Worm (Caenorhabditis elegans): Measurements from ENCODE around the gene nst-1.

nst-1 gene

ce11 chrII:8276057-8276456 is 7.0 kb downstream of the nst-1 start, which contains the start of the genes gei-14 and slc-25A32:
gei-14 (minus strand) TSS chrII:8276231.
slc-25A32 (plus strand) TSS chrII:8276298.
- no peak for TF ChIP-seq ama-1 (optimal IDR thresholded peaks at IDR 0.05)
- TF ChIP-seq B0310.2 (tag; optimal IDR thresholded peaks at IDR 0.05): no peak
- TF ChIP-seq tbx-37 (GFP tag; conservative IDR thresholded peaks at IDR 0.05): no peak
- no peak for TF ChIP-seq flt-1 (GFP tag; IDR thresholded peaks at IDR 0.05)
- no peak for TF ChIP-seq tra-4 (tag; optimal IDR thresholded peaks at IDR 0.05)
- TF ChIP-seq hnd-1 (tag; optimal IDR thresholded peaks at IDR 0.05): no peak
- no peak for TF ChIP-seq tbx-11 (GFP tag; IDR thresholded peaks at IDR 0.05)
- TF ChIP-seq F13C5.2 (tag; optimal IDR thresholded peaks at IDR 0.05): no peak
- no peak for TF ChIP-seq ceh-36 (tag; optimal IDR thresholded peaks at IDR 0.05)
- no peak for TF ChIP-seq hmg-4 (GFP tag; optimal IDR thresholded peaks at IDR 0.05)
- TF ChIP-seq sea-1 (GFP tag; conservative IDR thresholded peaks at IDR 0.05): no peak
- no peak for TF ChIP-seq hmbx-1 (tag; optimal IDR thresholded peaks at IDR 0.05)
- no peak for TF ChIP-seq aly-1 (tag; optimal IDR thresholded peaks at IDR 0.05)

- TF ChIP-seq tra-4 (tag; optimal IDR thresholded peaks at IDR 0.05) (no peak), ceh-36 (tag; optimal IDR thresholded peaks at IDR 0.05) (no peak), aly-1 (tag; optimal IDR thresholded peaks at IDR 0.05) (no peak), F13C5.2 (tag; optimal IDR thresholded peaks at IDR 0.05) (no peak), hmg-4 (GFP tag; optimal IDR thresholded peaks at IDR 0.05) (no peak), tbx-37 (GFP tag; conservative IDR thresholded peaks at IDR 0.05) (no peak), ama-1 (optimal IDR thresholded peaks at IDR 0.05) (no peak), ets-7 (tag; optimal IDR thresholded peaks at IDR 0.05) (no peak), sea-1 (GFP tag; conservative IDR thresholded peaks at IDR 0.05) (no peak), B0310.2 (tag; optimal IDR thresholded peaks at IDR 0.05) (no peak), scrt-1 (GFP tag; IDR thresholded peaks at IDR 0.05) (no peak), hnd-1 (tag; optimal IDR thresholded peaks at IDR 0.05) (no peak), pes-1 (GFP tag; IDR thresholded peaks at IDR 0.05) (no peak)
Observed at ce11 chrII:8273060-8273459, 9.9 kb downstream of the nst-1 start.

ce11 chrII:8269855-8270647 is 13.0 kb downstream of the nst-1 start, which contains the start of gene tdc-1:
tdc-1 (plus strand) TSS chrII:8270597.
- TF ChIP-seq tbx-11 (GFP tag; IDR thresholded peaks at IDR 0.05): no peak
- TF ChIP-seq hmg-4 (GFP tag; optimal IDR thresholded peaks at IDR 0.05): no peak
- TF ChIP-seq hnd-1 (tag; optimal IDR thresholded peaks at IDR 0.05): no peak
- no peak for TF ChIP-seq tbx-37 (GFP tag; conservative IDR thresholded peaks at IDR 0.05)
- no peak for TF ChIP-seq ama-1 (optimal IDR thresholded peaks at IDR 0.05)
- no peak for TF ChIP-seq flt-1 (GFP tag; IDR thresholded peaks at IDR 0.05)

- TF ChIP-seq ceh-36 (tag; optimal IDR thresholded peaks at IDR 0.05): no peak
- no peak for TF ChIP-seq hmg-4 (GFP tag; optimal IDR thresholded peaks at IDR 0.05)
- TF ChIP-seq tbx-11 (GFP tag; IDR thresholded peaks at IDR 0.05): no peak
- no peak for TF ChIP-seq ets-7 (tag; optimal IDR thresholded peaks at IDR 0.05)
- no peak for TF ChIP-seq hnd-1 (tag; optimal IDR thresholded peaks at IDR 0.05)
- TF ChIP-seq flt-1 (GFP tag; IDR thresholded peaks at IDR 0.05): no peak
- TF ChIP-seq F13C5.2 (tag; optimal IDR thresholded peaks at IDR 0.05): no peak
- TF ChIP-seq sea-1 (GFP tag; conservative IDR thresholded peaks at IDR 0.05): no peak
Observed at ce11 chrII:8269351-8269750, 13.7 kb downstream of the nst-1 start, which contains the start of gene K01C8.2. K01C8.2 (minus strand) TSS chrII:8269451.

ce11 chrII:8267679-8268078 is 15.3 kb downstream of the nst-1 start:
- TF ChIP-seq ets-7 (tag; optimal IDR thresholded peaks at IDR 0.05) (no peak), hnd-1 (tag; optimal IDR thresholded peaks at IDR 0.05) (no peak), scrt-1 (GFP tag; IDR thresholded peaks at IDR 0.05) (no peak), aly-1 (tag; optimal IDR thresholded peaks at IDR 0.05) (no peak), ceh-13 (GFP tag; optimal IDR thresholded peaks at IDR 0.05) (no peak), sea-1 (GFP tag; conservative IDR thresholded peaks at IDR 0.05) (no peak), ama-1 (optimal IDR thresholded peaks at IDR 0.05) (no peak), pes-1 (GFP tag; IDR thresholded peaks at IDR 0.05) (no peak), flt-1 (GFP tag; IDR thresholded peaks at IDR 0.05) (no peak)

- TF ChIP-seq F13C5.2 (tag; optimal IDR thresholded peaks at IDR 0.05) (no peak), tra-4 (tag; optimal IDR thresholded peaks at IDR 0.05) (no peak), pes-1 (GFP tag; IDR thresholded peaks at IDR 0.05) (no peak), ama-1 (optimal IDR thresholded peaks at IDR 0.05) (no peak), ets-7 (tag; optimal IDR thresholded peaks at IDR 0.05) (no peak)
Observed at ce11 chrII:8266559-8266958, 16.4 kb downstream of the nst-1 start.

DNA sequence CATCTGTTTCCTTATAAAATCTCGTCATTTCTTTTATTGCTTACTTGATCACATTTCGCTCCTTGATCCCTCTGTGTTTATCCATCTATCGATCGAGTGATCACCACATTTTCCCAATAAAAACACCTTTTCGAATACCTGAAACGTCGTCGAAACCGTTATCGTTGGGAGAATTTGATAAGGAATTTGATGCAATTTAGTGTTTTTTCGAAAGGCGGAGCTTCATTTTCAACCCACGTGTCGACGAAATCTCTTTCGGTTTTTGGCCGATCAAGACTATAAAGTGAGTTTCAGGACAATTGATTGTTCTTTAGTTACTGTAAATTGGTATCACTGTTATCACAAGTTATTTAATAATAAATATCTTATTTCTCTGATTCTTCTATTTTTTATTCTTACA is 18.4 kb downstream of the nst-1 start, which contains the start of gene srdh-1:
srdh-1 (plus strand) TSS at position 43 of the 400 bp plus-strand sequence.
- no peak for TF ChIP-seq scrt-1 (GFP tag; IDR thresholded peaks at IDR 0.05)
- no peak for TF ChIP-seq hnd-1 (tag; optimal IDR thresholded peaks at IDR 0.05)
- TF ChIP-seq hmbx-1 (tag; optimal IDR thresholded peaks at IDR 0.05): no peak
- no peak for TF ChIP-seq sea-1 (GFP tag; conservative IDR thresholded peaks at IDR 0.05)
- TF ChIP-seq ceh-13 (GFP tag; optimal IDR thresholded peaks at IDR 0.05): no peak
- TF ChIP-seq tbx-11 (GFP tag; IDR thresholded peaks at IDR 0.05): no peak

DNA sequence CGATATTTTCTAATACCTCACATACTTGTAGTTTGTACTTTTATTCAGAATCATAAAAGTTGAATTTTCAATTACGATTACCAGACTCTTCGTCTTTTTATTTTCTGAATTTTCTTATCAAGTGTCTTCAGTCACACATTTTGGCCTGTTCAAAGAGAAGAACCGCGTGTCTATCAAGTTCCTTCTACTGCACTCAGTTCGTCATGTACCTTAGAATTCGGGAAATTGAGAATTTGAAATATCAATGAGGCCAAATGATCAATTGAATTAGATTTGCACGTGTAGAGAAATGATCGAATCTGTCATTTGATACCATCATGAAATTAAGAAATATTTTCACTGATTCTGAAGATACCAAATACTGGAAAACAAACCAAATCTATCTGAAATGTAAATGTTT is 19.4 kb downstream of the nst-1 start:
- no peak for TF ChIP-seq hmg-4 (GFP tag; optimal IDR thresholded peaks at IDR 0.05)
